Worm (Caenorhabditis elegans): ENCODE measurements around the gene faah-5.

faah-5 gene

ce11 chrIII:11933539-11933938 lies 42.3 kb upstream of the faah-5 start, which contains the start of gene dolk-1:
TSS of gene dolk-1 (minus strand) at chrIII:11933639.
- TF ChIP-seq cey-2 (tag; optimal IDR thresholded peaks at IDR 0.05; ENCODE audit: borderline replicate concordance, insufficient read depth) (no peak), T26A8.4 (GFP tag; IDR thresholded peaks at IDR 0.05) (0 out of 2 replicates have a peak, but pooled peaks have one; percentile 12)

- TF ChIP-seq dmd-8 (GFP tag; IDR thresholded peaks at IDR 0.05) (0 out of 2 replicates have a peak, but pooled peaks have one; percentile 14), Y105C5A.15 (GFP tag; IDR thresholded peaks at IDR 0.05) (no peak), zip-11 (GFP tag; IDR thresholded peaks at IDR 0.05) (0 out of 2 replicates have a peak, but pooled peaks have one; percentile 12), unc-62 (GFP tag; optimal IDR thresholded peaks at IDR 0.05 in 1 of 2) (peak in 1 of 2 experiments; percentile 90), unc-62 (tag; optimal IDR thresholded peaks at IDR 0.05) (no peak)
Observed at ce11 chrIII:11931960-11932359, 40.7 kb upstream of the faah-5 start.

- TF ChIP-seq unc-62 (GFP tag; optimal IDR thresholded peaks at IDR 0.05 in 1 of 2) (peak in 1 of 2 experiments; percentile 90), unc-62 (tag; optimal IDR thresholded peaks at IDR 0.05) (no peak), daf-12 (tag; optimal IDR thresholded peaks at IDR 0.05) (no peak), set-16 (GFP tag; IDR thresholded peaks at IDR 0.05) (0 out of 2 replicates have a peak, but pooled peaks have one; percentile 7)
Observed at ce11 chrIII:11930899-11931298, 39.7 kb upstream of the faah-5 start.

ce11 chrIII:11923586-11923985 lies 32.4 kb upstream of the faah-5 start, which contains the start of gene nft-1:
TSS of gene nft-1 (plus strand) at chrIII:11923886.
- TF ChIP-seq nhr-111 (GFP tag; optimal IDR thresholded peaks at IDR 0.05) = no peak
- no peak for TF ChIP-seq nhr-48 (tag; optimal IDR thresholded peaks at IDR 0.05)
- TF ChIP-seq nhr-76 (tag; optimal IDR thresholded peaks at IDR 0.05) = no peak
- TF ChIP-seq tra-1 (GFP tag; IDR thresholded peaks at IDR 0.05) = no peak
- no peak for TF ChIP-seq zip-2 (tag; optimal IDR thresholded peaks at IDR 0.05)
- TF ChIP-seq ceh-44 (GFP tag; IDR thresholded peaks at IDR 0.05) = no peak
- TF ChIP-seq duxl-1 (tag; optimal IDR thresholded peaks at IDR 0.05; ENCODE audit: poor library complexity) = no peak
- TF ChIP-seq ztf-7 (tag; optimal IDR thresholded peaks at IDR 0.05) = no peak

ce11 chrIII:11921658-11922098 lies 30.4 kb upstream of the faah-5 start, which contains the start of gene Y56A3A.22:
TSS of gene Y56A3A.22 (plus strand) at chrIII:11921692.
- TF ChIP-seq dpl-1 (GFP tag; optimal IDR thresholded peaks at IDR 0.05) = no peak
- no peak for TF ChIP-seq snpc-4 (tag; optimal IDR thresholded peaks at IDR 0.05)
- TF ChIP-seq spr-3 (GFP tag; optimal IDR thresholded peaks at IDR 0.05) = peak; percentile 67
- TF ChIP-seq nhr-102 (tag; optimal IDR thresholded peaks at IDR 0.05) = peak; percentile 74
- peak; percentile 22; the same call in 1 of the 2 replicates for TF ChIP-seq set-16 (GFP tag; IDR thresholded peaks at IDR 0.05)
- TF ChIP-seq nhr-28 (tag; optimal IDR thresholded peaks at IDR 0.05) = no peak
- TF ChIP-seq madf-9 (GFP tag; conservative IDR thresholded peaks at IDR 0.05) = peak; percentile 17; the same call in 1 of the 2 replicates
- peak in 1 of 2 experiments; percentile 69 for TF ChIP-seq daf-16 (GFP tag; optimal IDR thresholded peaks at IDR 0.05)
- TF ChIP-seq daf-16 (tag; optimal IDR thresholded peaks at IDR 0.05) = peak; percentile 27
- TF ChIP-seq F26F4.8 (GFP tag; conservative IDR thresholded peaks at IDR 0.05) = no peak
- TF ChIP-seq ceh-20 (GFP tag; IDR thresholded peaks at IDR 0.05) = peak; percentile 50; the same call in 1 of the 2 replicates
- TF ChIP-seq ctbp-1 (GFP tag; IDR thresholded peaks at IDR 0.05) = 0 out of 2 replicates have a peak, but pooled peaks have one; percentile 37
- TF ChIP-seq skn-1 (tag; optimal IDR thresholded peaks at IDR 0.05) = no peak
- no peak for TF ChIP-seq zfp-2 (tag; optimal IDR thresholded peaks at IDR 0.05)
- no peak for TF ChIP-seq unc-62 (GFP tag; optimal IDR thresholded peaks at IDR 0.05 in 1 of 2)
- no peak for TF ChIP-seq unc-62 (tag; optimal IDR thresholded peaks at IDR 0.05)
- TF ChIP-seq arid-1 (GFP tag; conservative IDR thresholded peaks at IDR 0.05) = peak; percentile 83
- TF ChIP-seq saeg-2 (GFP tag; IDR thresholded peaks at IDR 0.05) = no peak
- peak; percentile 78 for TF ChIP-seq gei-8 (GFP tag; optimal IDR thresholded peaks at IDR 0.05)
- peak; percentile 39; the same call in 1 of the 2 replicates for TF ChIP-seq vab-7 (GFP tag; IDR thresholded peaks at IDR 0.05)
- no peak for TF ChIP-seq Y75B8A.6 (GFP tag; IDR thresholded peaks at IDR 0.05)
- no peak for TF ChIP-seq Y105C5A.15 (GFP tag; IDR thresholded peaks at IDR 0.05)
- peak; percentile 22 for TF ChIP-seq mep-1 (tag; optimal IDR thresholded peaks at IDR 0.05)
- TF ChIP-seq T26A8.4 (GFP tag; IDR thresholded peaks at IDR 0.05) = peak; percentile 85
- TF ChIP-seq mxl-2 (GFP tag; conservative IDR thresholded peaks at IDR 0.05) = no peak
- TF ChIP-seq ceh-28 (tag; optimal IDR thresholded peaks at IDR 0.05) = no peak
- TF ChIP-seq lin-38 (GFP tag; IDR thresholded peaks at IDR 0.05) = peak; percentile 55
- peak; percentile 43; the same call in 1 of the 2 replicates for TF ChIP-seq tra-1 (GFP tag; IDR thresholded peaks at IDR 0.05)
- TF ChIP-seq jun-1 (tag; optimal IDR thresholded peaks at IDR 0.05) = peak; percentile 22
- no peak for TF ChIP-seq dmd-6 (GFP tag; IDR thresholded peaks at IDR 0.05)
- TF ChIP-seq nhr-48 (tag; optimal IDR thresholded peaks at IDR 0.05) = peak; percentile 14
- peak; percentile 55; the same call in 1 of the 2 replicates for TF ChIP-seq egl-43 (GFP tag; IDR thresholded peaks at IDR 0.05)

Measured in whole organism, L4 larva.